Worm (Caenorhabditis elegans) whole organism, L4 larva: ENCODE data around the gene sod-4.

ENCODE experiments used
- F26F4.8 ChIP-seq: fragments of 200-800 bp; sonication (Bioruptor generic); conservative IDR thresholded peaks from 2 replicates; pipeline ENCODE4 v1.3.6; 2022; ENCODE audit warnings: missing genetic modification characterization, missing compliant biosample characterization
- F44E2.7 ChIP-seq: fragments of 200-800 bp; sonication (Bioruptor generic); IDR thresholded peaks from 2 replicates; pipeline ENCODE4 v2.1.2; 2022; ENCODE audit warnings: missing genetic modification characterization, missing compliant biosample characterization
- F49E8.2 ChIP-seq: sonication (generic microtip); optimal IDR thresholded peaks from 2 replicates; lab custom pipeline; 2016; ENCODE audit warnings: missing compliant biosample characterization, mild to moderate bottlenecking, missing genetic modification characterization, borderline replicate concordance
- Y48G9A.11 ChIP-seq: fragments of 200-800 bp; sonication (Bioruptor generic); IDR thresholded peaks from 2 replicates; pipeline ENCODE4 v1.3.6; 2022; ENCODE audit warnings: missing genetic modification reagents, missing genetic modification characterization, missing compliant biosample characterization
- Y75B8A.6 ChIP-seq: fragments of 200-800 bp; sonication (Bioruptor generic); IDR thresholded peaks from 2 replicates; pipeline ENCODE4 v1.3.6; 2022; ENCODE audit warnings: missing genetic modification reagents, missing genetic modification characterization, missing compliant biosample characterization
- ZK337.2 ChIP-seq: fragments of 200-800 bp; sonication (Bioruptor generic); IDR thresholded peaks from 2 replicates; pipeline ENCODE4 v1.3.6; 2022; ENCODE audit warnings: missing genetic modification reagents, missing genetic modification characterization, missing compliant biosample characterization
- ZK546.5 ChIP-seq, 2 experiments: sonication (generic microtip); optimal IDR thresholded peaks; 2 replicates each; lab custom pipeline; 2017; ENCODE audit warnings: missing biosample characterization in 2 of 2, missing genetic modification characterization in 2 of 2
- ama-1 ChIP-seq: fragments of 150-350 bp; optimal IDR thresholded peaks from 2 replicates; lab custom pipeline; 2014; ENCODE audit warnings: inconsistent platforms, mixed read lengths
- arid-1 ChIP-seq: fragments of 200-800 bp; sonication (Bioruptor generic); conservative IDR thresholded peaks from 2 replicates; pipeline ENCODE4 v1.3.6; 2022; ENCODE audit warnings: missing genetic modification reagents, missing genetic modification characterization, missing compliant biosample characterization
- attf-4 ChIP-seq: sonication (generic microtip); optimal IDR thresholded peaks from 3 replicates; lab custom pipeline; 2017; ENCODE audit warnings: missing biosample characterization, missing genetic modification characterization
- ceh-32 ChIP-seq: sonication (generic microtip); optimal IDR thresholded peaks from 2 replicates; lab custom pipeline; 2016; ENCODE audit warnings: mild to moderate bottlenecking, missing genetic modification characterization, missing compliant biosample characterization; ENCODE audit not compliant: poor library complexity
- ceh-44 ChIP-seq: fragments of 200-800 bp; sonication (Bioruptor generic); IDR thresholded peaks from 2 replicates; pipeline ENCODE4 v1.3.6; 2022; ENCODE audit warnings: missing genetic modification reagents, missing genetic modification characterization, missing compliant biosample characterization
- ceh-62 ChIP-seq: sonication (generic microtip); optimal IDR thresholded peaks from 2 replicates; lab custom pipeline; 2017; ENCODE audit warnings: missing biosample characterization, missing genetic modification characterization
- ctbp-1 ChIP-seq: fragments of 200-800 bp; sonication (Bioruptor generic); IDR thresholded peaks from 2 replicates; pipeline ENCODE4 v1.3.6; 2022; ENCODE audit warnings: missing genetic modification reagents, missing genetic modification characterization, missing compliant biosample characterization
- daf-12 ChIP-seq: fragments of 150-350 bp; optimal IDR thresholded peaks from 2 replicates; lab custom pipeline; 2014; ENCODE audit warnings: missing biosample characterization, missing genetic modification reagents, missing genetic modification characterization
- daf-16 ChIP-seq, 3 experiments: sonication (generic microtip); optimal IDR thresholded peaks; 2 replicates each; lab custom pipeline; 2016 to 2017; ENCODE audit warnings: missing genetic modification characterization in 3 of 3, missing genetic modification reagents in 3 of 3, mild to moderate bottlenecking in 2 of 3, missing compliant biosample characterization in 2 of 3, missing biosample characterization in 1 of 3, moderate library complexity in 1 of 3
- daf-19 ChIP-seq: fragments of 200-800 bp; sonication (Bioruptor generic); conservative IDR thresholded peaks from 2 replicates; pipeline ENCODE4 v1.3.6; 2022; ENCODE audit warnings: missing genetic modification characterization, missing compliant biosample characterization
- dmd-6 ChIP-seq: fragments of 200-800 bp; sonication (Bioruptor generic); IDR thresholded peaks from 2 replicates; pipeline ENCODE4 v1.3.6; 2022; ENCODE audit warnings: missing genetic modification reagents, missing genetic modification characterization, missing compliant biosample characterization
- dmd-9 ChIP-seq: fragments of 200-800 bp; sonication (Bioruptor generic); IDR thresholded peaks from 2 replicates; pipeline ENCODE4 v1.3.6; 2022; ENCODE audit warnings: missing genetic modification reagents, missing genetic modification characterization, missing compliant biosample characterization
- duxl-1 ChIP-seq: sonication (generic microtip); optimal IDR thresholded peaks from 2 replicates; lab custom pipeline; 2016; ENCODE audit warnings: mild to moderate bottlenecking, missing genetic modification characterization, moderate library complexity, missing compliant biosample characterization; ENCODE audit not compliant: poor library complexity
- egl-27 ChIP-seq: sonication (generic microtip); optimal IDR thresholded peaks from 3 replicates; lab custom pipeline; 2017; ENCODE audit warnings: missing biosample characterization, missing genetic modification reagents, missing genetic modification characterization
- fos-1 ChIP-seq: fragments of 150-350 bp; optimal IDR thresholded peaks from 2 replicates; lab custom pipeline; 2014; ENCODE audit warnings: missing biosample characterization, missing genetic modification characterization
- hlh-11 ChIP-seq: fragments of 200-800 bp; sonication (Bioruptor generic); optimal IDR thresholded peaks from 2 replicates; lab custom pipeline; 2018; ENCODE audit warnings: mild to moderate bottlenecking, missing genetic modification characterization, missing compliant biosample characterization
- jun-1 ChIP-seq: fragments of 150-350 bp; optimal IDR thresholded peaks from 2 replicates; lab custom pipeline; 2014; ENCODE audit warnings: missing biosample characterization, missing genetic modification reagents, missing genetic modification characterization
- lin-13 ChIP-seq: fragments of 150-350 bp; optimal IDR thresholded peaks from 2 replicates; lab custom pipeline; 2014; ENCODE audit warnings: missing biosample characterization, missing genetic modification reagents, missing genetic modification characterization
- lin-15B ChIP-seq: fragments of 150-350 bp; sonication (generic microtip); optimal IDR thresholded peaks from 3 replicates; lab custom pipeline; 2014; ENCODE audit warnings: missing biosample characterization, missing genetic modification characterization
- lin-39 ChIP-seq: fragments of 150-350 bp; optimal IDR thresholded peaks from 2 replicates; lab custom pipeline; 2014; ENCODE audit warnings: missing biosample characterization, missing genetic modification reagents, missing genetic modification characterization
- lir-3 ChIP-seq: sonication (generic microtip); optimal IDR thresholded peaks from 2 replicates; lab custom pipeline; 2016; ENCODE audit warnings: mild to moderate bottlenecking, missing genetic modification characterization, missing compliant biosample characterization
- lsy-2 ChIP-seq, 2 experiments: fragments of 150-350 bp in 1 of 2; sonication (generic microtip) in 1 of 2; optimal IDR thresholded peaks; 2 replicates each; lab custom pipeline; 2014 to 2017; ENCODE audit warnings: missing biosample characterization in 2 of 2, missing genetic modification characterization in 2 of 2
- madf-9 ChIP-seq: fragments of 200-800 bp; sonication (Bioruptor generic); conservative IDR thresholded peaks from 2 replicates; pipeline ENCODE4 v1.3.6; 2022; ENCODE audit warnings: missing genetic modification reagents, missing genetic modification characterization, missing compliant biosample characterization
- mdl-1 ChIP-seq, 2 experiments: fragments of 150-350 bp in 1 of 2; sonication (generic microtip) in 1 of 2; optimal IDR thresholded peaks; 2 replicates each; lab custom pipeline; 2014 to 2017; ENCODE audit warnings: missing biosample characterization in 2 of 2, missing genetic modification characterization in 2 of 2
- mep-1 ChIP-seq: fragments of 150-350 bp; sonication (generic microtip); optimal IDR thresholded peaks from 3 replicates; lab custom pipeline; 2014; ENCODE audit warnings: missing biosample characterization, missing genetic modification characterization
- mxl-2 ChIP-seq: fragments of 200-800 bp; sonication (Bioruptor generic); conservative IDR thresholded peaks from 2 replicates; pipeline ENCODE4 v1.3.6; 2022; ENCODE audit warnings: missing genetic modification reagents, missing genetic modification characterization, missing compliant biosample characterization
- nhr-10 ChIP-seq: fragments of 150-350 bp; optimal IDR thresholded peaks from 2 replicates; lab custom pipeline; 2014; ENCODE audit warnings: missing biosample characterization, missing genetic modification characterization
- nhr-41 ChIP-seq: fragments of 200-800 bp; sonication (Bioruptor generic); IDR thresholded peaks from 2 replicates; pipeline ENCODE4 v1.3.6; 2022; ENCODE audit warnings: missing genetic modification reagents, missing genetic modification characterization, missing compliant biosample characterization
- nhr-42 ChIP-seq: fragments of 200-800 bp; sonication (Bioruptor generic); IDR thresholded peaks from 2 replicates; pipeline ENCODE4 v1.3.6; 2022; ENCODE audit warnings: missing genetic modification characterization, missing compliant biosample characterization
- nhr-6 ChIP-seq: fragments of 150-350 bp; optimal IDR thresholded peaks from 2 replicates; lab custom pipeline; 2014; ENCODE audit warnings: missing biosample characterization, missing genetic modification characterization
- nhr-76 ChIP-seq: fragments of 150-350 bp; optimal IDR thresholded peaks from 2 replicates; lab custom pipeline; 2014; ENCODE audit warnings: missing biosample characterization, missing genetic modification characterization
- nhr-77 ChIP-seq: fragments of 150-350 bp; optimal IDR thresholded peaks from 2 replicates; lab custom pipeline; 2014; ENCODE audit warnings: missing biosample characterization, missing genetic modification characterization
- rbr-2 ChIP-seq: sonication (generic microtip); optimal IDR thresholded peaks from 2 replicates; lab custom pipeline; 2016; ENCODE audit warnings: missing genotype, missing genetic modification characterization, missing compliant biosample characterization
- sdz-12 ChIP-seq: fragments of 200-800 bp; sonication (Bioruptor generic); optimal IDR thresholded peaks from 2 replicates; lab custom pipeline; 2018; ENCODE audit warnings: mild to moderate bottlenecking, missing genetic modification characterization, missing compliant biosample characterization
- set-16 ChIP-seq: fragments of 200-800 bp; sonication (Bioruptor generic); IDR thresholded peaks from 2 replicates; pipeline ENCODE4 v1.3.6; 2022; ENCODE audit warnings: missing genetic modification reagents, missing genetic modification characterization, missing compliant biosample characterization
- skn-1 ChIP-seq: fragments of 150-350 bp; optimal IDR thresholded peaks from 2 replicates; lab custom pipeline; 2014; ENCODE audit warnings: missing biosample characterization, missing genetic modification characterization
- spr-1 ChIP-seq: sonication (generic microtip); optimal IDR thresholded peaks from 2 replicates; lab custom pipeline; 2016; ENCODE audit warnings: mild to moderate bottlenecking, missing genetic modification characterization, missing compliant biosample characterization
- tra-1 ChIP-seq: fragments of 200-800 bp; sonication (Bioruptor generic); IDR thresholded peaks from 2 replicates; pipeline ENCODE4 v1.3.6; 2022; ENCODE audit warnings: missing genetic modification reagents, missing genetic modification characterization, missing compliant biosample characterization
- unc-130 ChIP-seq: sonication (generic microtip); optimal IDR thresholded peaks from 2 replicates; lab custom pipeline; 2016; ENCODE audit warnings: missing genetic modification reagents, missing genetic modification characterization, missing compliant biosample characterization
- unc-62 ChIP-seq, 3 experiments: fragments of 150-350 bp in 1 of 3; sonication (generic microtip); optimal IDR thresholded peaks in 2 of 3; peaks in 1 of 3; 1 replicate in 1 of 3; 2 replicates in 2 of 3; lab custom pipeline; 2014 to 2017; ENCODE audit warnings: missing biosample characterization in 3 of 3, missing genetic modification characterization in 3 of 3, missing genetic modification reagents in 3 of 3, missing genotype in 1 of 3
- vab-7 ChIP-seq: fragments of 200-800 bp; sonication (Bioruptor generic); IDR thresholded peaks from 2 replicates; pipeline ENCODE4 v1.3.6; 2022; ENCODE audit warnings: missing genetic modification reagents, missing genetic modification characterization, missing compliant biosample characterization
- zip-11 ChIP-seq: fragments of 200-800 bp; sonication (Bioruptor generic); IDR thresholded peaks from 2 replicates; pipeline ENCODE4 v1.3.6; 2022; ENCODE audit warnings: missing genetic modification characterization, missing compliant biosample characterization

Gene sod-4

ce11 chrIII:9455980-9456658 is 44.1 kb downstream of the sod-4 start, which contains the start of the genes rheb-1 and spk-1:
Gene rheb-1 (minus strand): TSS chrIII:9456030.
Gene spk-1 (plus strand): TSS chrIII:9456608.
- TF ChIP-seq daf-16 (GFP tag; optimal IDR thresholded peaks at IDR 0.05; lab: Kevin White, UChicago) (peak; percentile 50 to 74), daf-16 (tag; optimal IDR thresholded peaks at IDR 0.05; lab: Kevin White, UChicago) (peak; percentile 94), rbr-2 (peak; percentile 89), unc-62 (GFP tag; optimal IDR thresholded peaks at IDR 0.05 in 1 of 2; lab: Kevin White, UChicago) (no peak), unc-62 (tag; optimal IDR thresholded peaks at IDR 0.05; lab: Kevin White, UChicago) (no peak), dmd-6 (GFP tag; lab: Robert Waterston, UW) (peak; percentile 97), vab-7 (peak; percentile 66), ceh-44 (GFP tag; lab: Robert Waterston, UW) (0 out of 2 replicates have a peak, but pooled peaks have one; percentile 43), nhr-77 (tag; lab: Kevin White, UChicago) (peak; percentile 93), madf-9 (GFP tag; lab: Robert Waterston, UW) (peak; percentile 64; the same call in 1 of the 2 replicates), lir-3 (tag; lab: Kevin White, UChicago) (no peak), lin-39 (tag; lab: Kevin White, UChicago) (no peak), Y48G9A.11 (GFP tag; lab: Robert Waterston, UW) (no peak), daf-19 (no peak), ama-1 (lab: Kevin White, UChicago) (peak; percentile 18), F49E8.2 (peak; percentile 54), hlh-11 (tag; lab: Kevin White, UChicago) (peak; percentile 97), ceh-62 (tag; lab: Kevin White, UChicago) (no peak), ctbp-1 (peak; percentile 80), spr-1 (tag; lab: Kevin White, UChicago) (peak; percentile 77), dmd-9 (GFP tag; lab: Robert Waterston, UW) (no peak), nhr-41 (GFP tag; lab: Robert Waterston, UW) (0 out of 2 replicates have a peak, but pooled peaks have one; percentile 22), lin-15B (tag; lab: Kevin White, UChicago) (no peak), skn-1 (tag; lab: Kevin White, UChicago) (no peak), set-16 (GFP tag; lab: Robert Waterston, UW) (peak; percentile 61), Y75B8A.6 (peak; percentile 29; the same call in 1 of the 2 replicates), zip-11 (GFP tag; lab: Robert Waterston, UW) (no peak), ZK337.2 (GFP tag; lab: Robert Waterston, UW) (no peak), attf-4 (tag; lab: Kevin White, UChicago) (no peak), fos-1 (peak; percentile 8), ZK546.5 (tag; optimal IDR thresholded peaks at IDR 0.05; lab: Kevin White, UChicago) (peak; percentile 21 to 95), duxl-1 (tag; lab: Kevin White, UChicago) (peak; percentile 49), jun-1 (tag; lab: Kevin White, UChicago) (no peak), mep-1 (tag; lab: Kevin White, UChicago) (peak; percentile 89), egl-27 (tag; lab: Kevin White, UChicago) (no peak), lin-13 (GFP tag; lab: Kevin White, UChicago) (peak; percentile 85), mdl-1 (tag; optimal IDR thresholded peaks at IDR 0.05; lab: Kevin White, UChicago) (peak in 1 of 2 experiments; percentile 64), ceh-32 (tag; lab: Kevin White, UChicago) (no peak), unc-130 (GFP tag; lab: Kevin White, UChicago) (peak; percentile 81), tra-1 (GFP tag; lab: Robert Waterston, UW) (peak; percentile 91), sdz-12 (GFP tag; lab: Kevin White, UChicago) (no peak), F44E2.7 (GFP tag; lab: Robert Waterston, UW) (no peak), nhr-76 (tag; lab: Kevin White, UChicago) (no peak), lsy-2 (tag; optimal IDR thresholded peaks at IDR 0.05; lab: Kevin White, UChicago) (peak; percentile 97 to 99), daf-12 (tag; lab: Kevin White, UChicago) (no peak), mxl-2 (GFP tag; lab: Robert Waterston, UW) (no peak), nhr-6 (tag; lab: Kevin White, UChicago) (peak; percentile 94), arid-1 (GFP tag; lab: Robert Waterston, UW) (peak; percentile 85), nhr-42 (GFP tag; lab: Robert Waterston, UW) (0 out of 2 replicates have a peak, but pooled peaks have one; percentile 53), nhr-10 (peak; percentile 45), F26F4.8 (no peak)
